Fruit fly (Drosophila melanogaster): Measurements from ENCODE around the gene CG3526.

dm6 chrX:2885814-2886213, 4.8 kb upstream of the CG3526 start, which contains the start of gene CG14419:
- TF ChIP-seq CG14667 (GFP tag; IDR thresholded peaks at IDR 0.05): no peak
- no peak for TF ChIP-seq fru (optimal IDR thresholded peaks at IDR 0.05)
- TF ChIP-seq Oaz (GFP tag; IDR thresholded peaks at IDR 0.05): no peak
- no peak for TF ChIP-seq mld (GFP tag; IDR thresholded peaks at IDR 0.05; ENCODE audit: partially characterized antibody)
- no peak for TF ChIP-seq YL-1 (GFP tag; optimal IDR thresholded peaks at IDR 0.05)
- TF ChIP-seq caup (GFP tag; optimal IDR thresholded peaks at IDR 0.05; ENCODE audit: severe bottlenecking): no peak
- TF ChIP-seq HmgD (GFP tag; optimal IDR thresholded peaks at IDR 0.05): no peak
- TF ChIP-seq HHEX (GFP tag; optimal IDR thresholded peaks at IDR 0.05): no peak
